Worm (Caenorhabditis elegans) whole organism, midembryonic: ENCODE results near the gene R160.13.

Source experiments
- flt-1 ChIP-seq: fragments of 200-800 bp; sonication (Bioruptor generic); IDR thresholded peaks from 2 replicates; pipeline ENCODE4 v1.3.6; 2022; ENCODE audit warnings: missing genetic modification characterization, missing compliant biosample characterization
- med-1 ChIP-seq: sonication (generic microtip); optimal IDR thresholded peaks from 2 replicates; lab custom pipeline; 2017; ENCODE audit warnings: missing genetic modification characterization, mild to moderate bottlenecking, missing compliant biosample characterization, antibody characterized with exemption, missing genetic modification reagents; ENCODE audit not compliant: insufficient read depth
- ref-1 ChIP-seq: fragments of 200-800 bp; sonication (Bioruptor generic); conservative IDR thresholded peaks from 2 replicates; pipeline ENCODE4 v1.3.6; 2022; ENCODE audit warnings: missing genetic modification reagents, missing genetic modification characterization, missing compliant biosample characterization
- tab-1 ChIP-seq: fragments of 200-800 bp; sonication (Bioruptor generic); IDR thresholded peaks from 2 replicates; pipeline ENCODE4 v1.3.6; 2022; ENCODE audit warnings: missing genetic modification characterization, missing compliant biosample characterization

- TF ChIP-seq ref-1 (no peak), tab-1 (no peak), flt-1 (GFP tag; lab: Robert Waterston, UW) (no peak), med-1 (GFP tag; lab: Kevin White, UChicago) (no peak)
Observed at ce11 chrX:4391680-4392079, 20.4 kb upstream of the R160.13 start.
